Worm (Caenorhabditis elegans) whole organism, early embryonic: ENCODE measurements around the gene aldo-1.

Experiments used
- F13C5.2 ChIP-seq: sonication (generic microtip); optimal IDR thresholded peaks from 2 replicates; lab custom pipeline; 2017; ENCODE audit warnings: mild to moderate bottlenecking, missing genetic modification characterization, inconsistent platforms, missing compliant biosample characterization
- aly-1 ChIP-seq: sonication (generic microtip); optimal IDR thresholded peaks from 2 replicates; lab custom pipeline; 2016; ENCODE audit warnings: missing genetic modification characterization, missing compliant biosample characterization
- ama-1 ChIP-seq: fragments of 150-350 bp; optimal IDR thresholded peaks from 2 replicates; lab custom pipeline; 2014
- ceh-13 ChIP-seq: fragments of 200-800 bp; sonication (Bioruptor generic); optimal IDR thresholded peaks from 2 replicates; lab custom pipeline; 2018; ENCODE audit warnings: mild to moderate bottlenecking, missing genetic modification characterization, missing compliant biosample characterization
- ceh-36 ChIP-seq: sonication (generic microtip); optimal IDR thresholded peaks from 2 replicates; lab custom pipeline; 2016; ENCODE audit warnings: missing genetic modification characterization, inconsistent platforms, missing compliant biosample characterization
- flt-1 ChIP-seq: fragments of 200-800 bp; sonication (Bioruptor generic); IDR thresholded peaks from 2 replicates; pipeline ENCODE4 v1.3.6; 2022; ENCODE audit warnings: missing genetic modification characterization, missing compliant biosample characterization
- hmg-4 ChIP-seq: fragments of 200-800 bp; sonication (Bioruptor generic); optimal IDR thresholded peaks from 2 replicates; lab custom pipeline; 2018; ENCODE audit warnings: mild to moderate bottlenecking, missing genetic modification characterization, missing compliant biosample characterization
- hnd-1 ChIP-seq: sonication (generic microtip); optimal IDR thresholded peaks from 2 replicates; lab custom pipeline; 2016; ENCODE audit warnings: missing genetic modification characterization, missing compliant biosample characterization
- pes-1 ChIP-seq: fragments of 200-800 bp; sonication (Bioruptor generic); IDR thresholded peaks from 2 replicates; pipeline ENCODE4 v1.3.6; 2022; ENCODE audit warnings: missing genetic modification reagents, missing genetic modification characterization, missing compliant biosample characterization
- tbx-11 ChIP-seq: fragments of 200-800 bp; sonication (Bioruptor generic); IDR thresholded peaks from 2 replicates; pipeline ENCODE4 v1.3.6; 2022; ENCODE audit warnings: missing genetic modification characterization, missing compliant biosample characterization
- tra-4 ChIP-seq: sonication (generic microtip); optimal IDR thresholded peaks from 2 replicates; lab custom pipeline; 2017; ENCODE audit warnings: missing genetic modification characterization, missing compliant biosample characterization

DNA sequence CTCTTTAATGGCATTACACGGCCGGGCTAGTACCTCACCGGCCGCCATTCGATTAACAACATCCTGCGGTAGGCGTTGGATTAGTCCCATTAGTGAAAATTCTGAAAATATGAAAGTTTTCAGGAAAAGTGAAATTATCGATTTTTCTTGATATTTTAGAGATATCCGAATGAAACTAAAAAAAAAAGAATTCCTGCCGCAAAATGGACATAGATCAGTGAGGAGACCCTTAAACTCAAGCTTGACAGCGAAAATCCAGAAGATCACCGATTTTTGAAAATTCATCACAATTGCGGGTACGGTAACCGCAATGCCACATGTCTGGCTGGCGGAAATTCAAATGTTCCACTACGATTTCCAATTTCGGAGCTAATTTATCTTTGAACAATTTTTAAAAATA, 50.3 kb downstream of the aldo-1 start, which contains the start of gene mlh-1:
- no peak for TF ChIP-seq ceh-36 (tag; lab: Kevin White, UChicago)
- TF ChIP-seq tbx-11 (GFP tag; lab: Robert Waterston, UW), result no peak
- no peak for TF ChIP-seq ama-1 (lab: Kevin White, UChicago)
- TF ChIP-seq flt-1, result no peak
- TF ChIP-seq hmg-4 (GFP tag; lab: Kevin White, UChicago), result no peak
- no peak for TF ChIP-seq pes-1
- TF ChIP-seq F13C5.2 (tag; lab: Kevin White, UChicago), result no peak
- no peak for TF ChIP-seq aly-1 (tag; lab: Kevin White, UChicago)
- TF ChIP-seq hnd-1, result no peak
- no peak for TF ChIP-seq ceh-13 (GFP tag; lab: Kevin White, UChicago)
- TF ChIP-seq tra-4 (tag; lab: Kevin White, UChicago), result no peak
